Worm (Caenorhabditis elegans) whole organism, L4/young adult: Measurements from ENCODE around the gene srx-96.

Experiments
- W03F9.2 ChIP-seq: fragments of 150-350 bp; optimal IDR thresholded peaks from 2 replicates; lab custom pipeline; 2014; ENCODE audit warnings: missing biosample characterization, missing genetic modification characterization
- dao-5 ChIP-seq: sonication (generic microtip); optimal IDR thresholded peaks from 2 replicates; lab custom pipeline; 2016; ENCODE audit warnings: missing genotype, missing genetic modification characterization, moderate library complexity, missing compliant biosample characterization
- him-1 ChIP-seq: sonication (generic microtip); optimal IDR thresholded peaks from 2 replicates; lab custom pipeline; 2016; ENCODE audit warnings: missing genotype, missing genetic modification reagents, missing genetic modification characterization, missing compliant biosample characterization

The srx-96 gene

ce11 chrV:13711060-13711459 is at the start of gene srx-96:
srx-96 (plus strand) TSS chrV:13711360.
- TF ChIP-seq him-1 (tag; lab: Kevin White, UChicago) (no peak), dao-5 (tag; lab: Kevin White, UChicago) (no peak), W03F9.2 (no peak)

- TF ChIP-seq dao-5 (tag; lab: Kevin White, UChicago), result no peak
- TF ChIP-seq W03F9.2, result no peak
- no peak for TF ChIP-seq him-1 (tag; lab: Kevin White, UChicago)
Measured at ce11 chrV:13664340-13664916, 46.7 kb upstream of the srx-96 start.

DNA sequence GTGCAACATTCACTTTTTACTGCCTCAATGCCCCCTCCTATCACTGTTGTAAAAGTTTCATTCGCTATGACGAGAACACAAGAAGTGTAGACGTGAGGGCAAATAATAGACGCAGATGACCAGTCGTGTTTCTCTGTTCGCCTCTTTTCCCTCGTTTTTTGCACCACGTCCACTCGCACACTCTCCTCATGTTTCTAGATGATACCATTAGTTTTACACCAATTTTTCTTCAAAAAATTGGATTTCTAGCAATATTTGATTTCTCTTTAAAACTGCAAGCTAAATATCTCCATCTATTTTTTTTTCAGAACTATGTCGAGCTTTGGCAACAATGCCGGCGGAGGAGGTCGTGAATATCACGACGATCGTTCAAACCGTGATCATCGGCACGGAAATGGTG is 46.1 kb upstream of the srx-96 start, which contains the start of gene rde-12:
Gene rde-12 (plus strand): TSS at position 301 of the 400 bp plus-strand sequence.
- no peak for TF ChIP-seq dao-5 (tag; lab: Kevin White, UChicago)
- no peak for TF ChIP-seq him-1 (tag; lab: Kevin White, UChicago)
- no peak for TF ChIP-seq W03F9.2

ce11 chrV:13666460-13666859 is 44.7 kb upstream of the srx-96 start:
- TF ChIP-seq him-1 (tag; lab: Kevin White, UChicago) (no peak), W03F9.2 (no peak), dao-5 (tag; lab: Kevin White, UChicago) (no peak)

ce11 chrV:13668337-13668736 is 42.8 kb upstream of the srx-96 start:
- TF ChIP-seq him-1 (tag; lab: Kevin White, UChicago), result no peak
- TF ChIP-seq dao-5 (tag; lab: Kevin White, UChicago), result no peak
- TF ChIP-seq W03F9.2, result no peak

DNA sequence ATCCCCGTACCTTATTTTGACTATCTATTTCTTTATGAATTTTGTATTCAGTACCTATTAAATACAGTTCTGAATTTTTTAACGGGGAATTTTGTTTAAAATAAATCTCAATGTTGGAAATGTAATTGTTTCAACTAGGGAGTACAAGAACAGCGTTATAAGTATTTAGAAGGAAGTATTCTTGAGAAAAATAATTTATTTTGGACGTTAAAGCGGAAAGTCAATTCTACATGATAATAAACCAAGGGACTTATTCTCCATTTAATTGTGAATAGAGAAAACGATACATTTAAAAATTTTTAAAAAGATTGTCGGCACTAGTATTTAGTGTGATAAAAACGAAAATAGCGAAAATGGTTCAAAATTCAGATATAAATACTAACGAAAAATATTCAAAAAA is 42.0 kb upstream of the srx-96 start:
- TF ChIP-seq dao-5 (tag; lab: Kevin White, UChicago) (no peak), him-1 (tag; lab: Kevin White, UChicago) (no peak), W03F9.2 (no peak)

DNA sequence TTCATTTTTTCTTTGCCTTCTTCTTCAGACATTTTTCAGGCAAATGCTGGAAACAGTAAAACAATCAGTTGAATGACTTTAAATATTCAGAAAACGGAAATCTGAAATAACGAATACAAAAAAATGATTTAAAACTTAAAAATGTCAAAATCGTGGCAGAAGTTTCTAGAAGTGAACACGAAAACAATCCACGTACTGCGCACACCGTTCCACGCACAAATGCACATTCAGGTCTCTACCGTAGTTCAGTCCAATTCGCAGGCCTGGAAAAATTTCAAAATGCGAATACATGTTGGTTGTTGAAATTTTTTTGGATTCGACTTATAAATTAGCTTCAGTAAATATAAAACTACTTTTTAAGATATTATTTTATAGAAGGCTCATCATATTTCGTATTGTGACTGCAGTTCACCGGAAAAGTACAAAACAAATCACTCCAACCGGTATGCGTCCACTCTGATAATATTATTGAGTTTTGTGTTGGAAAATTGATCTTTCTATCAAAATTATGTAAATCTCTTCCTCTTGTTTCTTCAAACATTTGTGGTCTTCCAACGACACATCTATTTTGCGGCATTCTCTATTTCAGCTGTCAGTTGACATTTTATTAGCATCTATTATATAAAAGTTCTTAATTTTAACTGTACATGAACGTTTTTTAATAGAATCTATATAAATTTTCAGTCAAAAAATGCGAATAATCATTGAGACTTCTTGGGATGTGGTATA is 39.1 kb upstream of the srx-96 start, which contains the start of the genes mip-2 and F58G11.4:
Gene mip-2 (minus strand): TSS at position 48 of the 729 bp plus-strand sequence.
Gene F58G11.4 (plus strand): TSS at position 679 of the 729 bp plus-strand sequence.
- TF ChIP-seq W03F9.2, result no peak
- TF ChIP-seq dao-5 (tag; lab: Kevin White, UChicago), result no peak
- no peak for TF ChIP-seq him-1 (tag; lab: Kevin White, UChicago)

DNA sequence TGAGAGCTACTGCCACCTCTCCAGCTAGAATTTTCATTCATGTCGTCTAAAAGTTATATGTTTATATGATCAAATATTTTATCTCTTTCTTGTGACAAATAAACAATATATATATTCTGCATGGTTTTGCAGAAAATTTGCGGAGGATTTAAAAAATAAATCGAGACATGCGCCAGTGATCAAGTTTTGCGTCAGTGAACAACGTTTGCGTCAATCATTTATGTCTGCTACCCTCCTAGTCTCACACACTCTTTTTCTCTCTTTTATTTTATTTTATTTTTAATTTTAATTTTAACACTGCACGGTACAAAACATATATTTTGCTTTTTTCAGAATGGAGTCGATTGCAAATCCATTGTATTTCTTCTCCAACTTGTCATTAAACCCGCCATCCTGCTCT is 32.6 kb upstream of the srx-96 start, which contains the start of the genes tag-65 and ccz-1:
Gene tag-65 (minus strand): TSS at position 46 of the 400 bp plus-strand sequence.
Gene ccz-1 (plus strand): TSS at position 334 of the 400 bp plus-strand sequence.
- peak; percentile 85 for TF ChIP-seq W03F9.2
- TF ChIP-seq dao-5 (tag; lab: Kevin White, UChicago), result no peak
- TF ChIP-seq him-1 (tag; lab: Kevin White, UChicago), result peak; percentile 54

- no peak for TF ChIP-seq him-1 (tag; lab: Kevin White, UChicago)
- no peak for TF ChIP-seq dao-5 (tag; lab: Kevin White, UChicago)
- no peak for TF ChIP-seq W03F9.2
Measured at ce11 chrV:13679859-13680258, 31.3 kb upstream of the srx-96 start.

- TF ChIP-seq him-1 (tag; lab: Kevin White, UChicago) (no peak), W03F9.2 (no peak), dao-5 (tag; lab: Kevin White, UChicago) (no peak)
Measured at ce11 chrV:13681445-13681844, 29.7 kb upstream of the srx-96 start.

DNA sequence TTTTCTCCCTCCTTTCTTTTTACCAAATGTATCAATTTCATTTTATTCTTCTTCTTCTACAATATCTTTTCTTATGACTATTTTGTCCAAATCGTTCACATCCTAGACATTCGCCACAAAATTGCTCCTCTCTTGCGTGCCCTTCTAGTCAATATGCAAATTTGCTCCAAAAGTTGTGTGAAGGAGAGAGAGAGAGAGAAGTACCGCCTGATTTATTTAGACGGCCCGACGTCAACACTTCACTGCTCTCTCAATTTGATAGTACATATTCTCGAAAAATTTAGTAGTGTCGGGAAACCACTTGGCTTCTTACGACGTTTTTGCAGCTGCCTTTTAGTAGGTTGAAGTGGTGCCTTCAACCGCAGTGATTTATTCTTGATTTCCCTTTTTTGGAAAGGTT is 24.6 kb upstream of the srx-96 start:
- TF ChIP-seq W03F9.2 (no peak), dao-5 (tag; lab: Kevin White, UChicago) (no peak), him-1 (tag; lab: Kevin White, UChicago) (no peak)

DNA sequence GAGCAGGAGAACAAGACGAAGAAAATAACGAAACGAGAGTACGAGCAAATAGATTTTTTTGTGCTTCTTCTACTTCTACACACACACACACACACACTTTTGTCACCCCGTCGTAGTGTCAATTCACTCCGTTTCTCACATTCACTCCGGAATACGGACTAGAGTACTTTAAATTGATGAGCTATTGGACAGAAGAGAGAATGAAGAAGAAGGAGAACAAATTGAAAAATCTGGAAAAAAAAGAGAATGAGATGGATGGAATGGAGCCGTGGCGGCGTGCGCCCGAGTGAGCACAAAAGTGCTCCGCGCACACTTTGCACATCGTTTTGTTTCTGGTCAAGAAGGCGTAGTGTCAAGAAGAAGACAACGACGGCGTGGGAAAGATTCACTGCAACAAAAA is 23.7 kb upstream of the srx-96 start:
- no peak for TF ChIP-seq dao-5 (tag; lab: Kevin White, UChicago)

DNA sequence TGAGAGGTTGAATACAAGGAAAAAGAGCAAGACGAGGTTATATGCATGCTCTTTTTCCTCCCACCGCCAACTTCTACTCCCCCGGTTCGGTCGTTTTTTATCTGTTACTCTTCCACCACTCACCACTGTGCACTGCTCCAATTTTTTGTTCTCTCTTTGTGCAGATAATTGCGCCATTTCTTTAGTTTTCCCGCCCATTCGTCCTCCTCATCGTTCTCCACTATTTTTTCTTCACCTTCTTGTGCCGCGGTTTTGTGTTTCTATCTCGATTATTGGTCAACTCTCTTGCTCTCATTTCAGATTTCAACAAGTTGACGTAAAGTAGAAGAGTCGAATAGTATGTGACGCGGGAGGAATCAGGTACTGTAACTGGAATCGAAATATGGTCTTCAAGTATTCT is 21.6 kb upstream of the srx-96 start, which contains the start of gene T01D3.1:
Gene T01D3.1 (plus strand): TSS at position 301 of the 400 bp plus-strand sequence.
- no peak for TF ChIP-seq him-1 (tag; lab: Kevin White, UChicago)
- TF ChIP-seq W03F9.2, result no peak
- TF ChIP-seq dao-5 (tag; lab: Kevin White, UChicago), result no peak

ce11 chrV:13690276-13690675 is 20.9 kb upstream of the srx-96 start:
- TF ChIP-seq W03F9.2, result no peak
- TF ChIP-seq him-1 (tag; lab: Kevin White, UChicago), result no peak
